Worm (Caenorhabditis elegans) whole organism, L1 larva: Measurements from ENCODE around the gene decr-1.1.
A peak's percentile ranks its signal among the peaks of the same experiment; 100 is the strongest.

Source experiments
- C04F5.9 ChIP-seq: sonication (generic microtip); optimal IDR thresholded peaks from 2 replicates; lab custom pipeline; 2016; ENCODE audit warnings: missing genetic modification characterization, missing compliant biosample characterization
- C34B4.2 ChIP-seq: sonication (generic microtip); optimal IDR thresholded peaks from 2 replicates; lab custom pipeline; 2017; ENCODE audit warnings: mild to moderate bottlenecking, missing genetic modification characterization, missing compliant biosample characterization
- F16B12.6 ChIP-seq: fragments of 150-350 bp; optimal IDR thresholded peaks from 2 replicates; lab custom pipeline; 2014; ENCODE audit warnings: missing biosample characterization, missing genetic modification characterization
- aha-1 ChIP-seq: fragments of 150-350 bp; optimal IDR thresholded peaks from 2 replicates; lab custom pipeline; 2014; ENCODE audit warnings: missing biosample characterization, missing genetic modification characterization
- aly-2 ChIP-seq: fragments of 150-350 bp; optimal IDR thresholded peaks from 2 replicates; lab custom pipeline; 2014; ENCODE audit warnings: missing biosample characterization, missing genetic modification characterization
- ceh-82 ChIP-seq, 3 experiments: fragments of 150-350 bp in 1 of 3; sonication (generic microtip) in 2 of 3; optimal IDR thresholded peaks; 2 replicates each; lab custom pipeline; 2014 to 2017; ENCODE audit warnings: missing biosample characterization in 3 of 3, missing genetic modification characterization in 3 of 3
- ceh-88 ChIP-seq: fragments of 200-800 bp; sonication (Bioruptor generic); IDR thresholded peaks from 2 replicates; pipeline ENCODE4 v1.3.6; 2022; ENCODE audit warnings: missing genetic modification characterization, missing compliant biosample characterization
- ces-1 ChIP-seq: fragments of 150-350 bp; optimal IDR thresholded peaks from 2 replicates; lab custom pipeline; 2014; ENCODE audit warnings: missing biosample characterization, missing genetic modification reagents, missing genetic modification characterization
- dpl-1 ChIP-seq, 3 experiments: fragments of 150-350 bp in 2 of 3; sonication (generic microtip) in 1 of 3; optimal IDR thresholded peaks; 2 replicates each; lab custom pipeline; 2014 to 2017; ENCODE audit warnings: missing biosample characterization in 3 of 3, missing genetic modification characterization in 3 of 3, missing genetic modification reagents in 3 of 3
- dsc-1 ChIP-seq: sonication (generic microtip); optimal IDR thresholded peaks from 2 replicates; lab custom pipeline; 2016; ENCODE audit warnings: mild to moderate bottlenecking, missing genetic modification characterization, missing compliant biosample characterization
- efl-1 ChIP-seq, 4 experiments: fragments of 150-350 bp; optimal IDR thresholded peaks in 3 of 4; peaks in 1 of 4; 1 replicate in 1 of 4; 2 replicates in 3 of 4; lab custom pipeline; 2014; ENCODE audit warnings: missing biosample characterization in 2 of 4, missing genetic modification characterization in 2 of 4, missing genetic modification reagents in 2 of 4
- efl-3 ChIP-seq: fragments of 200-800 bp; sonication (Bioruptor generic); optimal IDR thresholded peaks from 2 replicates; lab custom pipeline; 2018; ENCODE audit warnings: mild to moderate bottlenecking, missing genetic modification characterization, missing compliant biosample characterization
- egl-13 ChIP-seq: sonication (generic microtip); optimal IDR thresholded peaks from 2 replicates; lab custom pipeline; 2016; ENCODE audit warnings: missing genotype, missing genetic modification reagents, missing genetic modification characterization, missing compliant biosample characterization
- egl-27 ChIP-seq, 2 experiments: fragments of 150-350 bp in 1 of 2; sonication (generic microtip); optimal IDR thresholded peaks; 3 replicates each; lab custom pipeline; 2017 to 2018; ENCODE audit warnings: missing biosample characterization in 2 of 2, missing genetic modification characterization in 2 of 2, missing genetic modification reagents in 2 of 2
- elt-2 ChIP-seq: sonication (generic microtip); optimal IDR thresholded peaks from 2 replicates; lab custom pipeline; 2016; ENCODE audit warnings: missing genetic modification characterization, mild to moderate bottlenecking, inconsistent platforms, missing compliant biosample characterization, missing genetic modification reagents
- fkh-10 ChIP-seq: sonication (generic microtip); optimal IDR thresholded peaks from 2 replicates; lab custom pipeline; 2017; ENCODE audit warnings: missing biosample characterization, missing genetic modification reagents, missing genetic modification characterization
- fkh-8 ChIP-seq: sonication (generic microtip); optimal IDR thresholded peaks from 2 replicates; lab custom pipeline; 2016; ENCODE audit warnings: mild to moderate bottlenecking, missing genetic modification characterization, missing compliant biosample characterization
- grh-1 ChIP-seq: fragments of 200-800 bp; sonication (Bioruptor generic); IDR thresholded peaks from 2 replicates; pipeline ENCODE4 v1.3.6; 2022; ENCODE audit warnings: missing genetic modification reagents, missing genetic modification characterization, missing compliant biosample characterization
- hpl-2 ChIP-seq: fragments of 150-350 bp; optimal IDR thresholded peaks from 2 replicates; lab custom pipeline; 2014; ENCODE audit warnings: missing biosample characterization, missing genetic modification reagents, missing genetic modification characterization
- irx-1 ChIP-seq: sonication (generic microtip); optimal IDR thresholded peaks from 2 replicates; lab custom pipeline; 2016; ENCODE audit warnings: missing genetic modification characterization, missing compliant biosample characterization
- lin-14 ChIP-seq: fragments of 200-800 bp; sonication (Bioruptor generic); optimal IDR thresholded peaks from 2 replicates; lab custom pipeline; 2018; ENCODE audit warnings: mild to moderate bottlenecking, missing genetic modification characterization, moderate library complexity, missing compliant biosample characterization
- lin-15B ChIP-seq: fragments of 150-350 bp; sonication (generic microtip); optimal IDR thresholded peaks from 3 replicates; lab custom pipeline; 2014; ENCODE audit warnings: missing biosample characterization, missing genetic modification characterization
- mab-9 ChIP-seq: fragments of 200-800 bp; sonication (Bioruptor generic); IDR thresholded peaks from 2 replicates; pipeline ENCODE4 v1.3.6; 2022; ENCODE audit warnings: missing genetic modification reagents, missing genetic modification characterization, missing compliant biosample characterization
- mdl-1 ChIP-seq, 2 experiments: fragments of 150-350 bp; optimal IDR thresholded peaks; 2 replicates each; lab custom pipeline; 2014 to 2017; ENCODE audit warnings: missing biosample characterization in 2 of 2, missing genetic modification characterization in 2 of 2, inconsistent platforms in 1 of 2
- mef-2 ChIP-seq: fragments of 150-350 bp; optimal IDR thresholded peaks from 2 replicates; lab custom pipeline; 2014; ENCODE audit warnings: missing biosample characterization, missing genetic modification characterization
- mep-1 ChIP-seq: fragments of 150-350 bp; optimal IDR thresholded peaks from 2 replicates; lab custom pipeline; 2014; ENCODE audit warnings: missing biosample characterization, missing genetic modification characterization
- nhr-11 ChIP-seq: fragments of 150-350 bp; optimal IDR thresholded peaks from 2 replicates; lab custom pipeline; 2014; ENCODE audit warnings: missing biosample characterization, missing genetic modification characterization
- nhr-12 ChIP-seq: sonication (generic microtip); optimal IDR thresholded peaks from 2 replicates; lab custom pipeline; 2017; ENCODE audit warnings: missing biosample characterization, missing genetic modification characterization
- nhr-20 ChIP-seq: sonication (generic microtip); optimal IDR thresholded peaks from 2 replicates; lab custom pipeline; 2016; ENCODE audit warnings: mild to moderate bottlenecking, missing genetic modification characterization, missing compliant biosample characterization
- nhr-28 ChIP-seq: fragments of 150-350 bp; optimal IDR thresholded peaks from 2 replicates; lab custom pipeline; 2014; ENCODE audit warnings: missing biosample characterization, missing genetic modification characterization
- nhr-47 ChIP-seq: sonication (generic microtip); optimal IDR thresholded peaks from 2 replicates; lab custom pipeline; 2016; ENCODE audit warnings: mild to moderate bottlenecking, missing genetic modification characterization, moderate library complexity, missing compliant biosample characterization
- nhr-77 ChIP-seq: fragments of 150-350 bp; optimal IDR thresholded peaks from 2 replicates; lab custom pipeline; 2014; ENCODE audit warnings: missing biosample characterization, missing genetic modification characterization
- nhr-85 ChIP-seq: sonication (generic microtip); peaks from one replicate; lab custom pipeline; 2016; ENCODE audit warnings: missing genetic modification characterization, inconsistent platforms, missing compliant biosample characterization
- nhr-90 ChIP-seq: sonication (generic microtip); optimal IDR thresholded peaks from 2 replicates; lab custom pipeline; 2016; ENCODE audit warnings: mild to moderate bottlenecking, missing genetic modification characterization, missing compliant biosample characterization; ENCODE audit not compliant: poor library complexity
- pag-3 ChIP-seq: sonication (generic microtip); optimal IDR thresholded peaks from 2 replicates; lab custom pipeline; 2017; ENCODE audit warnings: missing genetic modification characterization, mild to moderate bottlenecking, missing compliant biosample characterization, antibody characterized with exemption, borderline replicate concordance; ENCODE audit not compliant: insufficient read depth
- pax-3 ChIP-seq: fragments of 200-800 bp; sonication (Bioruptor generic); optimal IDR thresholded peaks from 2 replicates; lab custom pipeline; 2018; ENCODE audit warnings: mild to moderate bottlenecking, missing genetic modification characterization, moderate library complexity, missing compliant biosample characterization
- pqm-1 ChIP-seq: sonication (generic microtip); optimal IDR thresholded peaks from 3 replicates; lab custom pipeline; 2017; ENCODE audit warnings: missing biosample characterization, missing genetic modification characterization
- sox-4 ChIP-seq: sonication (generic microtip); optimal IDR thresholded peaks from 2 replicates; lab custom pipeline; 2016; ENCODE audit warnings: missing genetic modification characterization, missing compliant biosample characterization
- tbx-2 ChIP-seq: sonication (generic microtip); optimal IDR thresholded peaks from 2 replicates; lab custom pipeline; 2016; ENCODE audit warnings: missing genetic modification characterization, missing compliant biosample characterization
- tlp-1 ChIP-seq: fragments of 150-350 bp; optimal IDR thresholded peaks from 2 replicates; lab custom pipeline; 2014; ENCODE audit warnings: missing biosample characterization, missing genetic modification characterization
- unc-130 ChIP-seq: fragments of 150-350 bp; optimal IDR thresholded peaks from 2 replicates; lab custom pipeline; 2017; ENCODE audit warnings: missing biosample characterization, missing genetic modification characterization, inconsistent platforms
- unc-30 ChIP-seq: sonication (generic microtip); optimal IDR thresholded peaks from 2 replicates; lab custom pipeline; 2017; ENCODE audit warnings: missing biosample characterization, missing genetic modification characterization
- unc-62 ChIP-seq: fragments of 150-350 bp; optimal IDR thresholded peaks from 2 replicates; lab custom pipeline; 2014; ENCODE audit warnings: missing biosample characterization, missing genetic modification reagents, missing genetic modification characterization
- unc-98 ChIP-seq: fragments of 200-800 bp; sonication (Bioruptor generic); IDR thresholded peaks from 2 replicates; pipeline ENCODE4 v1.3.6; 2022; ENCODE audit warnings: missing genetic modification characterization, missing compliant biosample characterization
- xbp-1 ChIP-seq: sonication (generic microtip); optimal IDR thresholded peaks from 2 replicates; lab custom pipeline; 2016; ENCODE audit warnings: missing genetic modification characterization, missing compliant biosample characterization
- zip-4 ChIP-seq: fragments of 200-800 bp; sonication (Bioruptor generic); optimal IDR thresholded peaks from 2 replicates; lab custom pipeline; 2018; ENCODE audit warnings: mild to moderate bottlenecking, missing genetic modification characterization, moderate library complexity, missing compliant biosample characterization
- ztf-11 ChIP-seq, 2 experiments: sonication (generic microtip); optimal IDR thresholded peaks; 2 replicates each; lab custom pipeline; 2016 to 2017; ENCODE audit warnings: missing genetic modification characterization in 2 of 2, missing biosample characterization in 1 of 2, missing compliant biosample characterization in 1 of 2

decr-1.1 gene

DNA sequence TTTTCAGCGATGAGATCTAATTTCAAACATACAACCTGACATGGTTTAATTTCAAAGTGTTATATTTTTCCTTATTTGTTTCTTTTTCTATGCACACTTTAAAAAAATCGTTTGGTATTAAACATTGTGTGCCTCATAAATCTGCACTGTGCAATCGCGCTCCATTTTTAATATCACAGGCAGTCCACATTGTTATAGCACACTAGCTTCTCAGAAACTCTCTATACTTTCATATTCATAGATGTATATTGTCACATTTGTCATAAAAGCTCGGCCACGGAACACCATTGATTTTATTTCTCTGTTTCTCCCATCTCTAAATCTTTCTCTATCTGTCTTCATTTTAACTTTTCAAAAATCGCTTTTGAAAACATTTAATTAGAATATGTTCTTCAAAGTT, 24.9 kb upstream of the decr-1.1 start (continued):
- no peak for TF ChIP-seq unc-62 (GFP tag; lab: Kevin White, UChicago)
- no peak for TF ChIP-seq efl-3 (GFP tag; lab: Kevin White, UChicago)
- TF ChIP-seq mef-2 (tag; lab: Kevin White, UChicago), result no peak
- TF ChIP-seq ceh-88 (GFP tag; lab: Robert Waterston, UW), result no peak
- no peak for TF ChIP-seq aly-2
- TF ChIP-seq nhr-47 (tag; lab: Kevin White, UChicago), result no peak
- TF ChIP-seq mab-9 (GFP tag; lab: Robert Waterston, UW), result no peak
- TF ChIP-seq mep-1 (tag; lab: Kevin White, UChicago), result peak; percentile 34
- TF ChIP-seq nhr-77 (tag; lab: Kevin White, UChicago), result no peak
- TF ChIP-seq lin-14 (GFP tag; lab: Kevin White, UChicago), result peak; percentile 73
- peak in 1 of 3 experiments; percentile 51 for TF ChIP-seq dpl-1 (GFP tag; optimal IDR thresholded peaks at IDR 0.05; lab: Kevin White, UChicago)
- TF ChIP-seq nhr-85 (tag; lab: Kevin White, UChicago), result no peak
- TF ChIP-seq nhr-11, result no peak
- no peak for TF ChIP-seq egl-27 (tag; optimal IDR thresholded peaks at IDR 0.05; lab: Kevin White, UChicago)
- TF ChIP-seq pag-3, result no peak
- no peak for TF ChIP-seq xbp-1 (tag; lab: Kevin White, UChicago)
- TF ChIP-seq irx-1, result no peak
- no peak for TF ChIP-seq lin-15B (tag; lab: Kevin White, UChicago)
- TF ChIP-seq fkh-8 (tag; lab: Kevin White, UChicago), result peak; percentile 80
- no peak for TF ChIP-seq unc-130 (tag; lab: Kevin White, UChicago)
- TF ChIP-seq ztf-11 (tag; optimal IDR thresholded peaks at IDR 0.05; lab: Kevin White, UChicago), result no peak
- TF ChIP-seq tbx-2 (tag; lab: Kevin White, UChicago), result no peak
- TF ChIP-seq pqm-1, result no peak
- TF ChIP-seq nhr-12 (tag; lab: Kevin White, UChicago), result no peak
- no peak for TF ChIP-seq sox-4 (tag; lab: Kevin White, UChicago)
- no peak for TF ChIP-seq aha-1 (tag; lab: Kevin White, UChicago)
- TF ChIP-seq elt-2, result no peak
- no peak for TF ChIP-seq nhr-20
- TF ChIP-seq unc-98 (GFP tag; lab: Robert Waterston, UW), result no peak
- no peak for TF ChIP-seq unc-30 (tag; lab: Kevin White, UChicago)
- no peak for TF ChIP-seq tlp-1 (tag; lab: Kevin White, UChicago)
- TF ChIP-seq efl-1 (optimal IDR thresholded peaks at IDR 0.05; lab: Kevin White, UChicago), result peak; percentile 25 to 29
- TF ChIP-seq efl-1 (GFP tag; optimal IDR thresholded peaks at IDR 0.05 in 1 of 2; lab: Kevin White, UChicago), result peak in 1 of 2 experiments; percentile 46
- TF ChIP-seq egl-13 (tag; lab: Kevin White, UChicago), result no peak
- no peak for TF ChIP-seq C34B4.2 (tag; lab: Kevin White, UChicago)
- no peak for TF ChIP-seq zip-4 (GFP tag; lab: Kevin White, UChicago)
- TF ChIP-seq C04F5.9 (tag; lab: Kevin White, UChicago), result no peak
- TF ChIP-seq ceh-82 (tag; optimal IDR thresholded peaks at IDR 0.05; lab: Kevin White, UChicago), result peak in 1 of 3 experiments; percentile 15
- TF ChIP-seq mdl-1 (tag; optimal IDR thresholded peaks at IDR 0.05; lab: Kevin White, UChicago), result no peak
- TF ChIP-seq, all 84 proteins: peak for 10

- TF ChIP-seq nhr-85 (tag; lab: Kevin White, UChicago) (no peak), nhr-77 (tag; lab: Kevin White, UChicago) (no peak), fkh-10 (GFP tag; lab: Kevin White, UChicago) (no peak), pax-3 (peak; percentile 36), fkh-8 (tag; lab: Kevin White, UChicago) (peak; percentile 63), nhr-90 (tag; lab: Kevin White, UChicago) (no peak), grh-1 (GFP tag; lab: Robert Waterston, UW) (no peak), F16B12.6 (no peak), ces-1 (no peak), irx-1 (no peak), elt-2 (no peak), nhr-11 (no peak), hpl-2 (no peak), efl-1 (optimal IDR thresholded peaks at IDR 0.05; lab: Kevin White, UChicago) (no peak), efl-1 (GFP tag; optimal IDR thresholded peaks at IDR 0.05 in 1 of 2; lab: Kevin White, UChicago) (peak in 1 of 2 experiments; percentile 1), nhr-28 (tag; lab: Kevin White, UChicago) (no peak), dsc-1 (peak; percentile 56), C34B4.2 (tag; lab: Kevin White, UChicago) (no peak), nhr-12 (tag; lab: Kevin White, UChicago) (no peak), tbx-2 (tag; lab: Kevin White, UChicago) (no peak), aly-2 (no peak)
Observed at ce11 chrV:13762426-13763127, 19.6 kb upstream of the decr-1.1 start, which contains the start of gene F20G2.6. TSS of gene F20G2.6 (plus strand) at chrV:13763077.
